Worm (Caenorhabditis elegans) whole organism, L3 larva: ENCODE measurements around the gene ceh-41.

Experiments used
- R02D3.7 ChIP-seq: fragments of 150-350 bp; optimal IDR thresholded peaks from 2 replicates; lab custom pipeline; 2014; ENCODE audit warnings: missing biosample characterization, missing genetic modification characterization
- ZK546.5 ChIP-seq: sonication (generic microtip); optimal IDR thresholded peaks from 2 replicates; lab custom pipeline; 2017; ENCODE audit warnings: missing biosample characterization, missing genetic modification characterization
- aly-2 ChIP-seq: fragments of 150-350 bp; optimal IDR thresholded peaks from 2 replicates; lab custom pipeline; 2014; ENCODE audit warnings: missing biosample characterization, missing genetic modification characterization
- ama-1 ChIP-seq: fragments of 150-350 bp; optimal IDR thresholded peaks from 2 replicates; lab custom pipeline; 2018
- ceh-16 ChIP-seq: sonication (generic microtip); optimal IDR thresholded peaks from 2 replicates; lab custom pipeline; 2017; ENCODE audit warnings: missing biosample characterization, missing genetic modification characterization
- ceh-28 ChIP-seq: fragments of 150-350 bp; optimal IDR thresholded peaks from 2 replicates; lab custom pipeline; 2014; ENCODE audit warnings: missing biosample characterization, missing genetic modification reagents, missing genetic modification characterization
- ceh-82 ChIP-seq: fragments of 150-350 bp; optimal IDR thresholded peaks from 2 replicates; lab custom pipeline; 2014; ENCODE audit warnings: missing biosample characterization, missing genetic modification characterization
- ceh-9 ChIP-seq: sonication (generic microtip); optimal IDR thresholded peaks from 2 replicates; lab custom pipeline; 2018; ENCODE audit warnings: missing biosample characterization, missing genetic modification characterization
- daf-12 ChIP-seq: fragments of 150-350 bp; optimal IDR thresholded peaks from 2 replicates; lab custom pipeline; 2014; ENCODE audit warnings: missing biosample characterization, missing genetic modification reagents, missing genetic modification characterization
- egl-27 ChIP-seq: sonication (generic microtip); optimal IDR thresholded peaks from 4 replicates; lab custom pipeline; 2017; ENCODE audit warnings: missing biosample characterization, missing genetic modification reagents, missing genetic modification characterization
- egl-5 ChIP-seq: fragments of 150-350 bp; optimal IDR thresholded peaks from 2 replicates; lab custom pipeline; 2017; ENCODE audit warnings: missing biosample characterization, missing genetic modification reagents, missing genetic modification characterization, inconsistent platforms
- elt-1 ChIP-seq: fragments of 150-350 bp; optimal IDR thresholded peaks from 2 replicates; lab custom pipeline; 2014; ENCODE audit warnings: missing biosample characterization, missing genetic modification characterization
- elt-2 ChIP-seq: sonication (generic microtip); optimal IDR thresholded peaks from 2 replicates; lab custom pipeline; 2016; ENCODE audit warnings: missing genetic modification reagents, mild to moderate bottlenecking, missing genetic modification characterization, missing compliant biosample characterization
- elt-3 ChIP-seq, 3 experiments: fragments of 150-350 bp in 1 of 3; sonication (generic microtip) in 2 of 3; optimal IDR thresholded peaks; 2 replicates in 2 of 3; 4 replicates in 1 of 3; lab custom pipeline; 2014 to 2017; ENCODE audit warnings: missing biosample characterization in 3 of 3, missing genetic modification characterization in 3 of 3
- eor-1 ChIP-seq, 2 experiments: fragments of 150-350 bp; optimal IDR thresholded peaks; 2 replicates each; lab custom pipeline; 2014 to 2018; ENCODE audit warnings: missing biosample characterization in 2 of 2, missing genetic modification characterization in 2 of 2
- fkh-10 ChIP-seq: sonication (generic microtip); optimal IDR thresholded peaks from 2 replicates; lab custom pipeline; 2017; ENCODE audit warnings: missing biosample characterization, missing genetic modification reagents, missing genetic modification characterization
- fkh-2 ChIP-seq: fragments of 150-350 bp; optimal IDR thresholded peaks from 2 replicates; lab custom pipeline; 2014; ENCODE audit warnings: missing biosample characterization, missing genetic modification reagents, missing genetic modification characterization
- fos-1 ChIP-seq: fragments of 150-350 bp; optimal IDR thresholded peaks from 2 replicates; lab custom pipeline; 2014; ENCODE audit warnings: missing biosample characterization, missing genetic modification characterization
- hmg-11 ChIP-seq: sonication (generic microtip); optimal IDR thresholded peaks from 2 replicates; lab custom pipeline; 2016; ENCODE audit warnings: missing genetic modification characterization, missing compliant biosample characterization
- jun-1 ChIP-seq: fragments of 150-350 bp; optimal IDR thresholded peaks from 2 replicates; lab custom pipeline; 2014; ENCODE audit warnings: missing biosample characterization, missing genetic modification reagents, missing genetic modification characterization
- lin-15B ChIP-seq: fragments of 150-350 bp; optimal IDR thresholded peaks from 2 replicates; lab custom pipeline; 2014; ENCODE audit warnings: missing biosample characterization, missing genetic modification characterization
- lin-39 ChIP-seq: fragments of 150-350 bp; optimal IDR thresholded peaks from 2 replicates; lab custom pipeline; 2018; ENCODE audit warnings: missing biosample characterization, missing genetic modification reagents, missing genetic modification characterization
- lsy-12 ChIP-seq: sonication (generic microtip); optimal IDR thresholded peaks from 2 replicates; lab custom pipeline; 2016; ENCODE audit warnings: mild to moderate bottlenecking, missing genetic modification characterization, missing compliant biosample characterization
- mdl-1 ChIP-seq: fragments of 150-350 bp; optimal IDR thresholded peaks from 2 replicates; lab custom pipeline; 2014; ENCODE audit warnings: missing biosample characterization, missing genetic modification characterization
- mml-1 ChIP-seq: fragments of 150-350 bp; sonication (generic microtip); optimal IDR thresholded peaks from 3 replicates; lab custom pipeline; 2014; ENCODE audit warnings: missing biosample characterization, missing genetic modification characterization
- nfya-1 ChIP-seq: sonication (generic microtip); optimal IDR thresholded peaks from 2 replicates; lab custom pipeline; 2017; ENCODE audit warnings: missing genetic modification characterization, mild to moderate bottlenecking, missing compliant biosample characterization, antibody characterized with exemption, moderate library complexity; ENCODE audit not compliant: insufficient read depth
- nhr-11 ChIP-seq: fragments of 150-350 bp; optimal IDR thresholded peaks from 2 replicates; lab custom pipeline; 2014; ENCODE audit warnings: missing biosample characterization, missing genetic modification characterization
- nhr-12 ChIP-seq: fragments of 150-350 bp; optimal IDR thresholded peaks from 2 replicates; lab custom pipeline; 2014; ENCODE audit warnings: missing biosample characterization, missing genetic modification characterization
- nhr-23 ChIP-seq: fragments of 150-350 bp; optimal IDR thresholded peaks from 2 replicates; lab custom pipeline; 2014; ENCODE audit warnings: missing biosample characterization, missing genetic modification reagents, missing genetic modification characterization
- nhr-237 ChIP-seq: fragments of 150-350 bp; optimal IDR thresholded peaks from 2 replicates; lab custom pipeline; 2014; ENCODE audit warnings: missing biosample characterization, missing genetic modification characterization
- nhr-25 ChIP-seq: sonication (generic microtip); optimal IDR thresholded peaks from 2 replicates; lab custom pipeline; 2017; ENCODE audit warnings: missing biosample characterization, missing genetic modification characterization
- nhr-28 ChIP-seq: fragments of 150-350 bp; optimal IDR thresholded peaks from 2 replicates; lab custom pipeline; 2014; ENCODE audit warnings: missing biosample characterization, missing genetic modification characterization
- nhr-43 ChIP-seq: sonication (generic microtip); optimal IDR thresholded peaks from 2 replicates; lab custom pipeline; 2016; ENCODE audit warnings: mild to moderate bottlenecking, missing genetic modification characterization, missing compliant biosample characterization; ENCODE audit not compliant: poor library complexity, severe bottlenecking
- nhr-67 ChIP-seq: fragments of 150-350 bp; optimal IDR thresholded peaks from 2 replicates; lab custom pipeline; 2014; ENCODE audit warnings: missing biosample characterization, missing genetic modification characterization
- nhr-76 ChIP-seq: fragments of 150-350 bp; sonication (generic microtip); optimal IDR thresholded peaks from 5 replicates; lab custom pipeline; 2014; ENCODE audit warnings: missing biosample characterization, missing genetic modification characterization
- nhr-77 ChIP-seq: fragments of 150-350 bp; optimal IDR thresholded peaks from 2 replicates; lab custom pipeline; 2014; ENCODE audit warnings: missing biosample characterization, missing genetic modification characterization
- pha-4 ChIP-seq: fragments of 150-350 bp; optimal IDR thresholded peaks from 2 replicates; lab custom pipeline; 2014; ENCODE audit warnings: missing biosample characterization, missing genetic modification reagents, missing genetic modification characterization
- pqm-1 ChIP-seq: fragments of 150-350 bp; optimal IDR thresholded peaks from 2 replicates; lab custom pipeline; 2017; ENCODE audit warnings: missing biosample characterization, missing genetic modification characterization, inconsistent platforms
- sea-2 ChIP-seq: fragments of 150-350 bp; sonication (generic microtip); optimal IDR thresholded peaks from 4 replicates; lab custom pipeline; 2014; ENCODE audit warnings: missing biosample characterization, missing genetic modification reagents, missing genetic modification characterization
- skn-1 ChIP-seq: fragments of 150-350 bp; optimal IDR thresholded peaks from 2 replicates; lab custom pipeline; 2014; ENCODE audit warnings: missing biosample characterization, missing genetic modification characterization
- snpc-4 ChIP-seq: fragments of 150-350 bp; optimal IDR thresholded peaks from 2 replicates; lab custom pipeline; 2014; ENCODE audit warnings: missing biosample characterization, missing genetic modification characterization
- tbx-2 ChIP-seq: sonication (generic microtip); optimal IDR thresholded peaks from 2 replicates; lab custom pipeline; 2016; ENCODE audit warnings: mild to moderate bottlenecking, missing genetic modification characterization, missing compliant biosample characterization
- unc-39 ChIP-seq: sonication (generic microtip); optimal IDR thresholded peaks from 4 replicates; lab custom pipeline; 2017; ENCODE audit warnings: missing biosample characterization, missing genetic modification characterization
- unc-62 ChIP-seq: fragments of 150-350 bp; sonication (generic microtip); optimal IDR thresholded peaks from 4 replicates; lab custom pipeline; 2014; ENCODE audit warnings: missing biosample characterization, missing genetic modification reagents, missing genetic modification characterization
- zag-1 ChIP-seq: fragments of 150-350 bp; optimal IDR thresholded peaks from 2 replicates; lab custom pipeline; 2014; ENCODE audit warnings: missing biosample characterization, missing genetic modification characterization
- ztf-11 ChIP-seq: fragments of 150-350 bp; optimal IDR thresholded peaks from 2 replicates; lab custom pipeline; 2014; ENCODE audit warnings: missing biosample characterization, missing genetic modification characterization
- ztf-4 ChIP-seq: fragments of 150-350 bp; optimal IDR thresholded peaks from 2 replicates; lab custom pipeline; 2014; ENCODE audit warnings: missing biosample characterization, missing genetic modification characterization

Gene ceh-41

ce11 chrX:1880665-1881064, 32.2 kb upstream of the ceh-41 start:
- TF ChIP-seq fkh-2: no peak
- no peak for TF ChIP-seq ZK546.5 (tag; lab: Kevin White, UChicago)
- TF ChIP-seq lin-39 (tag; lab: Kevin White, UChicago): no peak
- no peak for TF ChIP-seq egl-27 (tag; lab: Kevin White, UChicago)
- no peak for TF ChIP-seq nhr-67 (tag; lab: Kevin White, UChicago)
- TF ChIP-seq nhr-43 (tag; lab: Kevin White, UChicago): no peak
- no peak for TF ChIP-seq nhr-28 (tag; lab: Kevin White, UChicago)
- no peak for TF ChIP-seq nhr-23 (tag; lab: Kevin White, UChicago)
- peak; percentile 65 for TF ChIP-seq tbx-2 (tag; lab: Kevin White, UChicago)
- no peak for TF ChIP-seq unc-62
- TF ChIP-seq snpc-4: peak; percentile 40
- no peak for TF ChIP-seq mml-1
- no peak for TF ChIP-seq ztf-4 (tag; lab: Kevin White, UChicago)
- TF ChIP-seq sea-2 (GFP tag; lab: Kevin White, UChicago): no peak
- no peak for TF ChIP-seq nhr-76 (tag; lab: Kevin White, UChicago)
- TF ChIP-seq ztf-11 (tag; lab: Kevin White, UChicago): no peak
- TF ChIP-seq R02D3.7: no peak
- no peak for TF ChIP-seq nhr-237 (tag; lab: Kevin White, UChicago)
- no peak for TF ChIP-seq nhr-25 (tag; lab: Kevin White, UChicago)
- TF ChIP-seq lin-15B (tag; lab: Kevin White, UChicago): no peak
- peak; percentile 97 for TF ChIP-seq hmg-11 (tag; lab: Kevin White, UChicago)
- peak; percentile 15 for TF ChIP-seq pqm-1 (tag; lab: Kevin White, UChicago)
- TF ChIP-seq nhr-12 (tag; lab: Kevin White, UChicago): no peak
- TF ChIP-seq elt-1: no peak
- TF ChIP-seq ceh-16 (tag; lab: Kevin White, UChicago): no peak
- TF ChIP-seq nhr-77 (tag; lab: Kevin White, UChicago): peak; percentile 32
- peak; percentile 48 for TF ChIP-seq ceh-28
- TF ChIP-seq ama-1 (lab: Kevin White, UChicago): no peak
- TF ChIP-seq mdl-1 (tag; lab: Kevin White, UChicago): no peak
- no peak for TF ChIP-seq elt-3 (tag; optimal IDR thresholded peaks at IDR 0.05; lab: Kevin White, UChicago)
- TF ChIP-seq skn-1 (tag; lab: Kevin White, UChicago): peak; percentile 29
- TF ChIP-seq fos-1 (tag; lab: Kevin White, UChicago): no peak
- no peak for TF ChIP-seq unc-39
- peak in 1 of 2 experiments; percentile 35 for TF ChIP-seq eor-1 (tag; optimal IDR thresholded peaks at IDR 0.05; lab: Kevin White, UChicago)
- peak; percentile 14 for TF ChIP-seq jun-1 (tag; lab: Kevin White, UChicago)
- TF ChIP-seq lsy-12: peak; percentile 72
- no peak for TF ChIP-seq nhr-11 (tag; lab: Kevin White, UChicago)
- TF ChIP-seq nfya-1: peak; percentile 47
- peak; percentile 20 for TF ChIP-seq elt-2 (tag; lab: Kevin White, UChicago)
- TF ChIP-seq egl-5 (tag; lab: Kevin White, UChicago): no peak
- no peak for TF ChIP-seq ceh-9 (tag; lab: Kevin White, UChicago)
- TF ChIP-seq pha-4 (tag; lab: Kevin White, UChicago): peak; percentile 72
- peak; percentile 24 for TF ChIP-seq ceh-82 (tag; lab: Kevin White, UChicago)
- TF ChIP-seq daf-12 (tag; lab: Kevin White, UChicago): no peak
- no peak for TF ChIP-seq fkh-10 (GFP tag; lab: Kevin White, UChicago)
- no peak for TF ChIP-seq aly-2 (tag; lab: Kevin White, UChicago)
- no peak for TF ChIP-seq zag-1 (tag; lab: Kevin White, UChicago)
